Worm (Caenorhabditis elegans) whole organism, L1 larva: Measurements from ENCODE around the gene ubh-4.

Experiments used
- C04F5.9 ChIP-seq: sonication (generic microtip); optimal IDR thresholded peaks from 2 replicates; lab custom pipeline; 2016; ENCODE audit warnings: missing genetic modification characterization, missing compliant biosample characterization
- C16A3.4 ChIP-seq: fragments of 150-350 bp; optimal IDR thresholded peaks from 2 replicates; lab custom pipeline; 2014; ENCODE audit warnings: missing biosample characterization, missing genetic modification characterization
- F16B12.6 ChIP-seq: fragments of 150-350 bp; optimal IDR thresholded peaks from 2 replicates; lab custom pipeline; 2014; ENCODE audit warnings: missing biosample characterization, missing genetic modification characterization
- Y116A8C.19 ChIP-seq: sonication (generic microtip); optimal IDR thresholded peaks from 2 replicates; lab custom pipeline; 2016; ENCODE audit warnings: missing compliant biosample characterization, missing genetic modification characterization, borderline replicate concordance
- aha-1 ChIP-seq: fragments of 150-350 bp; optimal IDR thresholded peaks from 2 replicates; lab custom pipeline; 2014; ENCODE audit warnings: missing biosample characterization, missing genetic modification characterization
- alr-1 ChIP-seq: fragments of 200-800 bp; sonication (Bioruptor generic); optimal IDR thresholded peaks from 2 replicates; lab custom pipeline; 2018; ENCODE audit warnings: borderline replicate concordance, mild to moderate bottlenecking, missing genetic modification characterization, missing compliant biosample characterization
- ama-1 ChIP-seq: fragments of 150-350 bp; optimal IDR thresholded peaks from 2 replicates; lab custom pipeline; 2014
- blmp-1 ChIP-seq: fragments of 150-350 bp; optimal IDR thresholded peaks from 2 replicates; lab custom pipeline; 2014; ENCODE audit warnings: missing biosample characterization, missing genetic modification characterization
- ceh-63 ChIP-seq: fragments of 200-800 bp; sonication (Bioruptor generic); optimal IDR thresholded peaks from 2 replicates; lab custom pipeline; 2018; ENCODE audit warnings: mild to moderate bottlenecking, missing genetic modification characterization, missing compliant biosample characterization
- ceh-8 ChIP-seq: fragments of 200-800 bp; sonication (Bioruptor generic); optimal IDR thresholded peaks from 2 replicates; lab custom pipeline; 2018; ENCODE audit warnings: mild to moderate bottlenecking, missing genetic modification characterization, moderate library complexity, missing compliant biosample characterization
- ceh-82 ChIP-seq, 3 experiments: fragments of 150-350 bp in 1 of 3; sonication (generic microtip) in 2 of 3; optimal IDR thresholded peaks; 2 replicates each; lab custom pipeline; 2014 to 2017; ENCODE audit warnings: missing biosample characterization in 3 of 3, missing genetic modification characterization in 3 of 3
- ceh-90 ChIP-seq: sonication (generic microtip); optimal IDR thresholded peaks from 2 replicates; lab custom pipeline; 2016; ENCODE audit warnings: missing genetic modification characterization, missing compliant biosample characterization
- ces-1 ChIP-seq: fragments of 150-350 bp; optimal IDR thresholded peaks from 2 replicates; lab custom pipeline; 2014; ENCODE audit warnings: missing biosample characterization, missing genetic modification reagents, missing genetic modification characterization
- dpl-1 ChIP-seq, 3 experiments: fragments of 150-350 bp in 2 of 3; sonication (generic microtip) in 1 of 3; optimal IDR thresholded peaks; 2 replicates each; lab custom pipeline; 2014 to 2017; ENCODE audit warnings: missing biosample characterization in 3 of 3, missing genetic modification characterization in 3 of 3, missing genetic modification reagents in 3 of 3
- dsc-1 ChIP-seq: sonication (generic microtip); optimal IDR thresholded peaks from 2 replicates; lab custom pipeline; 2016; ENCODE audit warnings: mild to moderate bottlenecking, missing genetic modification characterization, missing compliant biosample characterization
- efl-3 ChIP-seq: fragments of 200-800 bp; sonication (Bioruptor generic); optimal IDR thresholded peaks from 2 replicates; lab custom pipeline; 2018; ENCODE audit warnings: mild to moderate bottlenecking, missing genetic modification characterization, missing compliant biosample characterization
- egl-13 ChIP-seq: sonication (generic microtip); optimal IDR thresholded peaks from 2 replicates; lab custom pipeline; 2016; ENCODE audit warnings: missing genotype, missing genetic modification reagents, missing genetic modification characterization, missing compliant biosample characterization
- egl-27 ChIP-seq, 2 experiments: fragments of 150-350 bp in 1 of 2; sonication (generic microtip); optimal IDR thresholded peaks; 3 replicates each; lab custom pipeline; 2017 to 2018; ENCODE audit warnings: missing biosample characterization in 2 of 2, missing genetic modification characterization in 2 of 2, missing genetic modification reagents in 2 of 2
- elt-2 ChIP-seq: sonication (generic microtip); optimal IDR thresholded peaks from 2 replicates; lab custom pipeline; 2016; ENCODE audit warnings: missing genetic modification characterization, mild to moderate bottlenecking, inconsistent platforms, missing compliant biosample characterization, missing genetic modification reagents
- elt-3 ChIP-seq, 6 experiments: fragments of 150-350 bp in 1 of 6; sonication (generic microtip); optimal IDR thresholded peaks; 2 replicates each; lab custom pipeline; 2017 to 2018; ENCODE audit warnings: missing biosample characterization in 6 of 6, missing genetic modification characterization in 6 of 6, inconsistent platforms in 1 of 6
- ets-5 ChIP-seq: fragments of 200-800 bp; sonication (Bioruptor generic); IDR thresholded peaks from 2 replicates; pipeline ENCODE4 v1.3.6; 2022; ENCODE audit warnings: missing genetic modification characterization, missing compliant biosample characterization
- fkh-10 ChIP-seq: sonication (generic microtip); optimal IDR thresholded peaks from 2 replicates; lab custom pipeline; 2017; ENCODE audit warnings: missing biosample characterization, missing genetic modification reagents, missing genetic modification characterization
- fkh-8 ChIP-seq: sonication (generic microtip); optimal IDR thresholded peaks from 2 replicates; lab custom pipeline; 2016; ENCODE audit warnings: mild to moderate bottlenecking, missing genetic modification characterization, missing compliant biosample characterization
- grh-1 ChIP-seq: fragments of 200-800 bp; sonication (Bioruptor generic); IDR thresholded peaks from 2 replicates; pipeline ENCODE4 v1.3.6; 2022; ENCODE audit warnings: missing genetic modification reagents, missing genetic modification characterization, missing compliant biosample characterization
- hlh-4 ChIP-seq: sonication (generic microtip); optimal IDR thresholded peaks from 2 replicates; lab custom pipeline; 2016; ENCODE audit warnings: mild to moderate bottlenecking, missing genetic modification characterization, missing compliant biosample characterization
- hpl-2 ChIP-seq: fragments of 150-350 bp; optimal IDR thresholded peaks from 2 replicates; lab custom pipeline; 2014; ENCODE audit warnings: missing biosample characterization, missing genetic modification reagents, missing genetic modification characterization
- irx-1 ChIP-seq: sonication (generic microtip); optimal IDR thresholded peaks from 2 replicates; lab custom pipeline; 2016; ENCODE audit warnings: missing genetic modification characterization, missing compliant biosample characterization
- isw-1 ChIP-seq: fragments of 200-800 bp; sonication (Bioruptor generic); IDR thresholded peaks from 2 replicates; pipeline ENCODE4 v1.3.6; 2022; ENCODE audit warnings: missing genetic modification characterization, missing compliant biosample characterization
- lir-3 ChIP-seq: sonication (generic microtip); optimal IDR thresholded peaks from 2 replicates; lab custom pipeline; 2016; ENCODE audit warnings: mild to moderate bottlenecking, missing genetic modification characterization, moderate library complexity, missing compliant biosample characterization; ENCODE audit not compliant: poor library complexity
- lsy-2 ChIP-seq, 2 experiments: fragments of 150-350 bp; optimal IDR thresholded peaks; 2 replicates each; lab custom pipeline; 2014; ENCODE audit warnings: missing biosample characterization in 2 of 2, missing genetic modification characterization in 2 of 2
- mdl-1 ChIP-seq, 2 experiments: fragments of 150-350 bp; optimal IDR thresholded peaks; 2 replicates each; lab custom pipeline; 2014 to 2017; ENCODE audit warnings: missing biosample characterization in 2 of 2, missing genetic modification characterization in 2 of 2, inconsistent platforms in 1 of 2
- mef-2 ChIP-seq: fragments of 150-350 bp; optimal IDR thresholded peaks from 2 replicates; lab custom pipeline; 2014; ENCODE audit warnings: missing biosample characterization, missing genetic modification characterization
- mep-1 ChIP-seq: fragments of 150-350 bp; optimal IDR thresholded peaks from 2 replicates; lab custom pipeline; 2014; ENCODE audit warnings: missing biosample characterization, missing genetic modification characterization
- nhr-11 ChIP-seq: fragments of 150-350 bp; optimal IDR thresholded peaks from 2 replicates; lab custom pipeline; 2014; ENCODE audit warnings: missing biosample characterization, missing genetic modification characterization
- nhr-20 ChIP-seq: sonication (generic microtip); optimal IDR thresholded peaks from 2 replicates; lab custom pipeline; 2016; ENCODE audit warnings: mild to moderate bottlenecking, missing genetic modification characterization, missing compliant biosample characterization
- nhr-47 ChIP-seq: sonication (generic microtip); optimal IDR thresholded peaks from 2 replicates; lab custom pipeline; 2016; ENCODE audit warnings: mild to moderate bottlenecking, missing genetic modification characterization, moderate library complexity, missing compliant biosample characterization
- nhr-71 ChIP-seq: sonication (generic microtip); optimal IDR thresholded peaks from 2 replicates; lab custom pipeline; 2016; ENCODE audit warnings: mild to moderate bottlenecking, missing genetic modification characterization, moderate library complexity, missing compliant biosample characterization
- nhr-76 ChIP-seq: sonication (generic microtip); optimal IDR thresholded peaks from 2 replicates; lab custom pipeline; 2017; ENCODE audit warnings: missing biosample characterization, missing genetic modification characterization
- nhr-77 ChIP-seq: fragments of 150-350 bp; optimal IDR thresholded peaks from 2 replicates; lab custom pipeline; 2014; ENCODE audit warnings: missing biosample characterization, missing genetic modification characterization
- nhr-84 ChIP-seq: sonication (generic microtip); optimal IDR thresholded peaks from 2 replicates; lab custom pipeline; 2017; ENCODE audit warnings: missing biosample characterization, missing genetic modification characterization
- pax-3 ChIP-seq: fragments of 200-800 bp; sonication (Bioruptor generic); optimal IDR thresholded peaks from 2 replicates; lab custom pipeline; 2018; ENCODE audit warnings: mild to moderate bottlenecking, missing genetic modification characterization, moderate library complexity, missing compliant biosample characterization
- skn-1 ChIP-seq: fragments of 150-350 bp; optimal IDR thresholded peaks from 2 replicates; lab custom pipeline; 2014; ENCODE audit warnings: missing biosample characterization, missing genetic modification characterization
- snpc-4 ChIP-seq: fragments of 150-350 bp; optimal IDR thresholded peaks from 2 replicates; lab custom pipeline; 2014; ENCODE audit warnings: missing biosample characterization, missing genetic modification characterization
- snu-23 ChIP-seq: sonication (generic microtip); optimal IDR thresholded peaks from 2 replicates; lab custom pipeline; 2016; ENCODE audit warnings: missing genetic modification characterization, missing compliant biosample characterization
- sox-4 ChIP-seq: sonication (generic microtip); optimal IDR thresholded peaks from 2 replicates; lab custom pipeline; 2016; ENCODE audit warnings: missing genetic modification characterization, missing compliant biosample characterization
- tbx-2 ChIP-seq: sonication (generic microtip); optimal IDR thresholded peaks from 2 replicates; lab custom pipeline; 2016; ENCODE audit warnings: missing genetic modification characterization, missing compliant biosample characterization
- tlp-1 ChIP-seq: fragments of 150-350 bp; optimal IDR thresholded peaks from 2 replicates; lab custom pipeline; 2014; ENCODE audit warnings: missing biosample characterization, missing genetic modification characterization
- unc-62 ChIP-seq: fragments of 150-350 bp; optimal IDR thresholded peaks from 2 replicates; lab custom pipeline; 2014; ENCODE audit warnings: missing biosample characterization, missing genetic modification reagents, missing genetic modification characterization
- unc-86 ChIP-seq: sonication (generic microtip); optimal IDR thresholded peaks from 2 replicates; lab custom pipeline; 2016; ENCODE audit warnings: missing genetic modification characterization, missing compliant biosample characterization
- unc-98 ChIP-seq: fragments of 200-800 bp; sonication (Bioruptor generic); IDR thresholded peaks from 2 replicates; pipeline ENCODE4 v1.3.6; 2022; ENCODE audit warnings: missing genetic modification characterization, missing compliant biosample characterization
- xbp-1 ChIP-seq: sonication (generic microtip); optimal IDR thresholded peaks from 2 replicates; lab custom pipeline; 2016; ENCODE audit warnings: missing genetic modification characterization, missing compliant biosample characterization
- zip-4 ChIP-seq: fragments of 200-800 bp; sonication (Bioruptor generic); optimal IDR thresholded peaks from 2 replicates; lab custom pipeline; 2018; ENCODE audit warnings: mild to moderate bottlenecking, missing genetic modification characterization, moderate library complexity, missing compliant biosample characterization
- ztf-11 ChIP-seq, 2 experiments: sonication (generic microtip); optimal IDR thresholded peaks; 2 replicates each; lab custom pipeline; 2016 to 2017; ENCODE audit warnings: missing genetic modification characterization in 2 of 2, missing biosample characterization in 1 of 2, missing compliant biosample characterization in 1 of 2
- ztf-4 ChIP-seq: fragments of 150-350 bp; optimal IDR thresholded peaks from 2 replicates; lab custom pipeline; 2014; ENCODE audit warnings: missing biosample characterization, missing genetic modification characterization

ubh-4 gene

ce11 chrII:8016761-8017160, 22.6 kb downstream of the ubh-4 start (continued):
- TF ChIP-seq ztf-11 (tag; optimal IDR thresholded peaks at IDR 0.05; lab: Kevin White, UChicago) (no peak), nhr-71 (peak; percentile 93), ceh-63 (GFP tag; lab: Kevin White, UChicago) (no peak), snu-23 (GFP tag; lab: Kevin White, UChicago) (peak; percentile 88), ztf-4 (tag; lab: Kevin White, UChicago) (peak; percentile 67), ceh-8 (GFP tag; lab: Kevin White, UChicago) (no peak), egl-27 (tag; optimal IDR thresholded peaks at IDR 0.05; lab: Kevin White, UChicago) (peak; percentile 23 to 39), aha-1 (no peak), ceh-90 (tag; lab: Kevin White, UChicago) (no peak), ama-1 (peak; percentile 32), hpl-2 (GFP tag; lab: Kevin White, UChicago) (peak; percentile 50), dsc-1 (tag; lab: Kevin White, UChicago) (no peak), fkh-10 (GFP tag; lab: Kevin White, UChicago) (no peak), fkh-8 (no peak), nhr-84 (no peak), C04F5.9 (tag; lab: Kevin White, UChicago) (no peak), zip-4 (GFP tag; lab: Kevin White, UChicago) (no peak), lsy-2 (tag; optimal IDR thresholded peaks at IDR 0.05; lab: Kevin White, UChicago) (peak; percentile 46 to 82), C16A3.4 (tag; lab: Kevin White, UChicago) (peak; percentile 74), unc-62 (GFP tag; lab: Kevin White, UChicago) (no peak), F16B12.6 (no peak), xbp-1 (tag; lab: Kevin White, UChicago) (peak; percentile 43), snpc-4 (tag; lab: Kevin White, UChicago) (peak; percentile 23), blmp-1 (tag; lab: Kevin White, UChicago) (peak; percentile 92), nhr-77 (tag; lab: Kevin White, UChicago) (no peak), nhr-47 (tag; lab: Kevin White, UChicago) (peak; percentile 53), skn-1 (tag; lab: Kevin White, UChicago) (peak; percentile 64), sox-4 (no peak), mdl-1 (tag; optimal IDR thresholded peaks at IDR 0.05; lab: Kevin White, UChicago) (peak; percentile 19 to 95), mef-2 (no peak), ces-1 (no peak), lir-3 (peak; percentile 65), tbx-2 (peak; percentile 69), mep-1 (tag; lab: Kevin White, UChicago) (peak; percentile 81), alr-1 (tag; lab: Kevin White, UChicago) (no peak), irx-1 (tag; lab: Kevin White, UChicago) (peak; percentile 22), tlp-1 (tag; lab: Kevin White, UChicago) (no peak), nhr-11 (tag; lab: Kevin White, UChicago) (no peak), dpl-1 (GFP tag; optimal IDR thresholded peaks at IDR 0.05; lab: Kevin White, UChicago) (peak in 2 of 3 experiments; percentile 52 to 57), unc-98 (no peak), egl-13 (no peak), isw-1 (no peak), hlh-4 (tag; lab: Kevin White, UChicago) (no peak), nhr-76 (tag; lab: Kevin White, UChicago) (no peak), grh-1 (GFP tag; lab: Robert Waterston, UW) (peak; percentile 59), ets-5 (GFP tag; lab: Robert Waterston, UW) (no peak), elt-3 (tag; optimal IDR thresholded peaks at IDR 0.05; lab: Kevin White, UChicago) (peak in 4 of 6 experiments; percentile 27 to 98 (median 65)), nhr-20 (tag; lab: Kevin White, UChicago) (peak; percentile 97), efl-3 (GFP tag; lab: Kevin White, UChicago) (no peak), unc-86 (tag; lab: Kevin White, UChicago) (no peak), elt-2 (peak; percentile 82), pax-3 (tag; lab: Kevin White, UChicago) (no peak), Y116A8C.19 (no peak), ceh-82 (tag; optimal IDR thresholded peaks at IDR 0.05; lab: Kevin White, UChicago) (peak in 1 of 3 experiments; percentile 27)
